Fruit fly (Drosophila melanogaster): ENCODE measurements around the gene CG32069.
A peak's percentile ranks its signal among the peaks of the same experiment; 100 is the strongest.

Gene CG32069

DNA sequence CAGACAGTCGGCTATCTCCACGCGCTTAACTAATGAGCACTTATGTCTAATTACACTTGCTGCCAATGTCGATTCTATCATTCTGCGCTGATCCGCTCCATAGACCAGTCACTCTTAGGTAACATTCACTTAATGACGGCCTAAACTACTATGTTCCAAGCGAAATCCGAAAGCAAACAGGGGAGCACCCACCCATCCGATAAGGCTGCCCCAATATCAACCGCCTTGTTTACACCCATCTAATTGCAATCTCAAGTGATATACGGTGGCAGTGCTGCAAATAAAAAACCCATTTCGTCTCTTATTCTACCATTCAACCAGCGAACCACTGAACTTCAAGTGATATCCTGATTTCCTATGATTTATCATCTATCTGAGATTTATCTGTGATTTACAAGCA lies 13.0 kb downstream of the CG32069 start (continued):
- TF ChIP-seq CG15479 (GFP tag; optimal IDR thresholded peaks at IDR 0.05) (no peak), PHDP (tag; optimal IDR thresholded peaks at IDR 0.05) (peak; percentile 12), CG7839 (tag; optimal IDR thresholded peaks at IDR 0.05) (peak; percentile 6), ci (GFP tag; IDR thresholded peaks at IDR 0.05) (peak; percentile 36; the same call in 1 of the 3 replicates), sens (GFP tag) (no peak), ATbp (GFP tag; optimal IDR thresholded peaks at IDR 0.05) (peak; percentile 38), CG17802 (tag; optimal IDR thresholded peaks at IDR 0.05) (no peak), org-1 (GFP tag; optimal IDR thresholded peaks at IDR 0.05) (peak; percentile 9), Asciz (GFP tag; optimal IDR thresholded peaks at IDR 0.05) (peak; percentile 34), cwo (GFP tag; optimal IDR thresholded peaks at IDR 0.05) (peak; percentile 8), dpn (GFP tag; optimal IDR thresholded peaks at IDR 0.05) (peak in 1 of 2 experiments; percentile 16), Awh (GFP tag; IDR thresholded peaks at IDR 0.05) (peak; percentile 23; the same call in 1 of the 2 replicates), Dip2 (GFP tag; IDR thresholded peaks at IDR 0.05) (no peak), CG3281 (GFP tag; optimal IDR thresholded peaks at IDR 0.05) (peak; percentile 64), slbo (GFP tag; IDR thresholded peaks at IDR 0.05) (no peak), CG14014 (GFP tag; IDR thresholded peaks at IDR 0.05) (peak; percentile 13; the same call in 1 of the 2 replicates), HmgZ (tag; optimal IDR thresholded peaks at IDR 0.05) (peak; percentile 11), CG10543 (GFP tag; optimal IDR thresholded peaks at IDR 0.05) (peak; percentile 78), Fer1 (GFP tag; optimal IDR thresholded peaks at IDR 0.05) (peak; percentile 86), CG9609 (GFP tag; optimal IDR thresholded peaks at IDR 0.05) (no peak), Hr39 (optimal IDR thresholded peaks at IDR 0.05) (no peak), Gsc (GFP tag; IDR thresholded peaks at IDR 0.05) (no peak), fd64A (GFP tag; optimal IDR thresholded peaks at IDR 0.05) (peak; percentile 18), Fer3 (tag; optimal IDR thresholded peaks at IDR 0.05) (peak; percentile 31), Hmr (GFP tag; optimal IDR thresholded peaks at IDR 0.05) (peak; percentile 62), tin (GFP tag; optimal IDR thresholded peaks at IDR 0.05) (no peak), CG13296 (GFP tag; optimal IDR thresholded peaks at IDR 0.05) (peak; percentile 86), Oli (tag; optimal IDR thresholded peaks at IDR 0.05) (no peak), Mrtf (GFP tag; IDR thresholded peaks at IDR 0.05) (0 out of 3 replicates have a peak, but pooled peaks have one; percentile 24), mirr (GFP tag; optimal IDR thresholded peaks at IDR 0.05) (peak; percentile 3), gro (GFP tag; optimal IDR thresholded peaks at IDR 0.05) (peak; percentile 55), Pdp1 (GFP tag; optimal IDR thresholded peaks at IDR 0.05) (peak in 1 of 2 experiments; percentile 58), CG1233 (GFP tag; optimal IDR thresholded peaks at IDR 0.05) (peak; percentile 6), CG6791 (GFP tag; IDR thresholded peaks at IDR 0.05; ENCODE audit: partially characterized antibody) (no peak), CG2120 (GFP tag; optimal IDR thresholded peaks at IDR 0.05) (peak; percentile 11), caup (GFP tag; optimal IDR thresholded peaks at IDR 0.05; ENCODE audit: severe bottlenecking) (peak; percentile 70), CG6254 (GFP tag; optimal IDR thresholded peaks at IDR 0.05) (no peak), CG8765 (GFP tag; IDR thresholded peaks at IDR 0.05) (no peak), odd (GFP tag; optimal IDR thresholded peaks at IDR 0.05) (peak; percentile 29), CG4404 (GFP tag; IDR thresholded peaks at IDR 0.05) (no peak), so (GFP tag; IDR thresholded peaks at IDR 0.05) (no peak), wek (GFP tag; optimal IDR thresholded peaks at IDR 0.05) (peak; percentile 37), CG12769 (tag; optimal IDR thresholded peaks at IDR 0.05) (peak; percentile 54), croc (GFP tag; conservative IDR thresholded peaks at IDR 0.05) (no peak), gcm (GFP tag; optimal IDR thresholded peaks at IDR 0.05) (no peak), CG15011 (GFP tag; optimal IDR thresholded peaks at IDR 0.05) (peak; percentile 32), Med (GFP tag) (peak; percentile 42), CG3995 (GFP tag; optimal IDR thresholded peaks at IDR 0.05) (peak; percentile 4), CG16779 (GFP tag; IDR thresholded peaks at IDR 0.05) (peak; percentile 59; the same call in 1 of the 2 replicates), CG32772 (GFP tag; IDR thresholded peaks at IDR 0.05) (no peak), wdn (GFP tag; IDR thresholded peaks at IDR 0.05) (no peak)
